Fruit fly (Drosophila melanogaster) whole organism, embryonic: ENCODE results near the gene spas.

Source experiments
- Atf-2 ChIP-seq: fragments of 200-800 bp; sonication (Bioruptor generic); optimal IDR thresholded peaks from 2 replicates; lab custom pipeline; 2016; ENCODE audit warnings: missing biosample characterization, missing genetic modification characterization
- Awh ChIP-seq: fragments of 200-800 bp; sonication (Bioruptor generic); IDR thresholded peaks from 2 replicates; pipeline ENCODE4, ENCODE4 v1.3.6; 2022; ENCODE audit warnings: missing biosample characterization, missing genetic modification characterization
- C15 ChIP-seq: fragments of 200-800 bp; sonication (Bioruptor generic); IDR thresholded peaks from 3 replicates; pipeline ENCODE4 v1.3.6; 2022; ENCODE audit warnings: missing biosample characterization, missing genetic modification characterization
- CG10321 ChIP-seq: fragments of 200-800 bp; sonication (Bioruptor generic); IDR thresholded peaks from 2 replicates; pipeline ENCODE4 v1.3.6; 2022; ENCODE audit warnings: missing biosample characterization, missing genetic modification characterization
- CG10979 ChIP-seq: fragments of 200-800 bp; sonication (Bioruptor generic); optimal IDR thresholded peaks from 2 replicates; lab custom pipeline; 2018; ENCODE audit warnings: missing biosample characterization, mild to moderate bottlenecking, missing genetic modification characterization, moderate library complexity
- CG11695 ChIP-seq: fragments of 200-800 bp; sonication (Bioruptor generic); IDR thresholded peaks from 3 replicates; pipeline ENCODE4 v1.3.6; 2022; ENCODE audit warnings: missing biosample characterization, missing genetic modification characterization
- CG13424 ChIP-seq: fragments of 200-800 bp; sonication (Bioruptor generic); optimal IDR thresholded peaks from 2 replicates; lab custom pipeline; 2019; ENCODE audit warnings: missing biosample characterization, mild to moderate bottlenecking, missing genetic modification characterization, moderate library complexity
- CG13624 ChIP-seq: fragments of 200-800 bp; sonication (Bioruptor generic); optimal IDR thresholded peaks from 2 replicates; lab custom pipeline; 2016; ENCODE audit warnings: missing biosample characterization, missing genetic modification characterization
- CG13894 ChIP-seq: fragments of 200-800 bp; sonication (Bioruptor generic); optimal IDR thresholded peaks from 3 replicates; lab custom pipeline; 2018; ENCODE audit warnings: missing biosample characterization, mild to moderate bottlenecking, missing genetic modification characterization, moderate library complexity
- CG15479 ChIP-seq: fragments of 200-800 bp; sonication (Bioruptor generic); optimal IDR thresholded peaks from 3 replicates; lab custom pipeline; 2019; ENCODE audit warnings: missing biosample characterization, mild to moderate bottlenecking, missing genetic modification characterization, moderate library complexity
- CG15601 ChIP-seq: fragments of 200-800 bp; sonication (Bioruptor generic); optimal IDR thresholded peaks from 3 replicates; lab custom pipeline; 2019; ENCODE audit warnings: missing biosample characterization, mild to moderate bottlenecking, missing genetic modification characterization, moderate library complexity
- CG17328 ChIP-seq: fragments of 200-800 bp; sonication (Bioruptor generic); IDR thresholded peaks from 2 replicates; pipeline ENCODE4 v1.3.6; 2022; ENCODE audit warnings: missing biosample characterization, missing genetic modification characterization
- CG18764 ChIP-seq: fragments of 200-800 bp; sonication (Bioruptor generic); optimal IDR thresholded peaks from 3 replicates; lab custom pipeline; 2016; ENCODE audit warnings: missing biosample characterization, missing genetic modification characterization
- CG2712 ChIP-seq: fragments of 200-800 bp; optimal IDR thresholded peaks from 3 replicates; lab custom pipeline; 2019; ENCODE audit warnings: missing biosample characterization, mild to moderate bottlenecking, missing genetic modification characterization, moderate library complexity
- CG31441 ChIP-seq: fragments of 200-800 bp; sonication (Bioruptor generic); IDR thresholded peaks from 2 replicates; pipeline ENCODE4 v1.3.6; 2022; ENCODE audit warnings: missing biosample characterization, missing genetic modification characterization
- CG4617 ChIP-seq: fragments of 200-800 bp; sonication (Bioruptor generic); optimal IDR thresholded peaks from 3 replicates; lab custom pipeline; 2016; ENCODE audit warnings: missing biosample characterization, missing genetic modification characterization, borderline replicate concordance
- CG6272 ChIP-seq: fragments of 200-800 bp; sonication (Bioruptor generic); IDR thresholded peaks from 2 replicates; pipeline ENCODE4 v1.3.6; 2022; ENCODE audit warnings: missing biosample characterization, missing genetic modification characterization
- Camta ChIP-seq: fragments of 200-800 bp; sonication (Bioruptor generic); optimal IDR thresholded peaks from 2 replicates; lab custom pipeline; 2016; ENCODE audit warnings: missing biosample characterization, missing genetic modification characterization
- D19B ChIP-seq: fragments of 200-800 bp; sonication (Bioruptor generic); optimal IDR thresholded peaks from 2 replicates; lab custom pipeline; 2017; ENCODE audit warnings: missing biosample characterization, mild to moderate bottlenecking, missing genetic modification characterization
- Dek ChIP-seq: fragments of 200-800 bp; sonication (Bioruptor generic); optimal IDR thresholded peaks from 3 replicates; lab custom pipeline; 2019; ENCODE audit warnings: missing biosample characterization, mild to moderate bottlenecking, missing genetic modification characterization, moderate library complexity
- E2f2 ChIP-seq: fragments of 200-800 bp; sonication (Bioruptor generic); IDR thresholded peaks from 2 replicates; pipeline ENCODE4 v1.3.6; 2022; ENCODE audit warnings: missing biosample characterization, missing genetic modification characterization
- Ets97D ChIP-seq: fragments of 200-800 bp; sonication (Bioruptor generic); optimal IDR thresholded peaks from 3 replicates; lab custom pipeline; 2016; ENCODE audit warnings: missing biosample characterization, missing genetic modification characterization
- Gsc ChIP-seq: fragments of 200-800 bp; sonication (Bioruptor generic); IDR thresholded peaks from 2 replicates; pipeline ENCODE4 v1.3.6; 2022; ENCODE audit warnings: missing biosample characterization, missing genetic modification characterization
- HLH4C ChIP-seq: fragments of 200-800 bp; sonication (Bioruptor generic); IDR thresholded peaks from 3 replicates; pipeline ENCODE4 v1.3.6; 2022; ENCODE audit warnings: missing biosample characterization, missing genetic modification characterization; ENCODE audit not compliant: partially characterized antibody
- HLH54F ChIP-seq: fragments of 200-800 bp; sonication (Bioruptor generic); optimal IDR thresholded peaks from 3 replicates; lab custom pipeline; 2016; ENCODE audit warnings: missing biosample characterization, missing genetic modification characterization
- Hr78 ChIP-seq, 2 experiments: fragments of 200-800 bp in 1 of 2; fragments of >200 bp in 1 of 2; sonication (Bioruptor generic) in 1 of 2; optimal IDR thresholded peaks; 2 replicates each; lab custom pipeline; 2017 to 2019; ENCODE audit warnings: missing biosample characterization in 2 of 2, missing genetic modification characterization in 2 of 2, mild to moderate bottlenecking in 1 of 2, moderate library complexity in 1 of 2
- NC2β ChIP-seq: fragments of 200-800 bp; sonication (Bioruptor generic); optimal IDR thresholded peaks from 2 replicates; lab custom pipeline; 2016; ENCODE audit warnings: missing biosample characterization, missing genetic modification characterization
- Sry-β ChIP-seq: fragments of 200-800 bp; sonication (Bioruptor generic); optimal IDR thresholded peaks from 2 replicates; lab custom pipeline; 2018; ENCODE audit warnings: missing biosample characterization, mild to moderate bottlenecking, missing genetic modification characterization, moderate library complexity
- Taf1 ChIP-seq: fragments of 200-800 bp; sonication (Bioruptor generic); IDR thresholded peaks from 2 replicates; pipeline ENCODE4 v1.3.6; 2022; ENCODE audit warnings: missing biosample characterization, missing genetic modification characterization
- YL-1 ChIP-seq: fragments of 200-800 bp; sonication (Bioruptor generic); optimal IDR thresholded peaks from 3 replicates; lab custom pipeline; 2017; ENCODE audit warnings: missing biosample characterization, mild to moderate bottlenecking, missing genetic modification characterization
- ara ChIP-seq: fragments of 200-800 bp; sonication (Bioruptor generic); IDR thresholded peaks from 2 replicates; pipeline ENCODE4 v1.3.6; 2022; ENCODE audit warnings: missing biosample characterization, missing genetic modification characterization
- bab2 ChIP-seq: fragments of 200-800 bp; sonication (Bioruptor generic); optimal IDR thresholded peaks from 2 replicates; lab custom pipeline; 2016; ENCODE audit warnings: missing biosample characterization, missing genetic modification characterization
- bbx ChIP-seq: fragments of 200-800 bp; sonication (Bioruptor generic); IDR thresholded peaks from 2 replicates; pipeline ENCODE4 v1.3.6; 2022; ENCODE audit warnings: missing biosample characterization, missing genetic modification characterization; ENCODE audit not compliant: partially characterized antibody
- bigmax ChIP-seq: fragments of 200-800 bp; sonication (Bioruptor generic); optimal IDR thresholded peaks from 2 replicates; lab custom pipeline; 2018; ENCODE audit warnings: missing biosample characterization, mild to moderate bottlenecking, missing genetic modification characterization
- crol ChIP-seq: fragments of 200-800 bp; sonication (Bioruptor generic); IDR thresholded peaks from 2 replicates; pipeline ENCODE4 v1.3.6; 2022; ENCODE audit warnings: missing biosample characterization, missing genetic modification characterization
- en ChIP-seq: fragments of 200-800 bp; sonication (Bioruptor generic); optimal IDR thresholded peaks from 2 replicates; lab custom pipeline; 2016; ENCODE audit warnings: missing biosample characterization, missing genetic modification characterization
- gcm ChIP-seq: fragments of 200-800 bp; sonication (Bioruptor generic); optimal IDR thresholded peaks from 2 replicates; lab custom pipeline; 2019; ENCODE audit warnings: missing biosample characterization, mild to moderate bottlenecking, missing genetic modification characterization, moderate library complexity
- inv ChIP-seq: fragments of 200-800 bp; sonication (Bioruptor generic); IDR thresholded peaks from 2 replicates; pipeline ENCODE4 v1.3.6; 2022; ENCODE audit warnings: missing biosample characterization, missing genetic modification characterization; ENCODE audit not compliant: partially characterized antibody
- jigr1 ChIP-seq: fragments of 200-800 bp; sonication (Bioruptor generic); IDR thresholded peaks from 3 replicates; pipeline ENCODE4 v1.3.6; 2022; ENCODE audit warnings: missing biosample characterization, missing genetic modification characterization
- knrl ChIP-seq: fragments of 200-800 bp; sonication (Bioruptor generic); IDR thresholded peaks from 3 replicates; pipeline ENCODE4 v1.3.6; 2022; ENCODE audit warnings: missing biosample characterization, missing genetic modification characterization; ENCODE audit not compliant: partially characterized antibody
- oc ChIP-seq: fragments of 200-800 bp; sonication (Bioruptor generic); optimal IDR thresholded peaks from 2 replicates; lab custom pipeline; 2018; ENCODE audit warnings: missing biosample characterization, mild to moderate bottlenecking, missing genetic modification characterization, moderate library complexity
- pan ChIP-seq, 4 experiments: fragments of >200 bp in 3 of 4; fragments of 200-800 bp in 1 of 4; sonication (Bioruptor generic) in 1 of 4; optimal IDR thresholded peaks in 3 of 4; IDR thresholded peaks in 1 of 4; 2 replicates each; pipeline versions ENCODE4 v1.3.6 to Lab custom; 2017 to 2022; ENCODE audit warnings: missing biosample characterization in 2 of 4, missing genetic modification characterization in 2 of 4, mixed read lengths in 1 of 4
- peb ChIP-seq: fragments of 200-800 bp; sonication (Bioruptor generic); IDR thresholded peaks from 2 replicates; pipeline ENCODE4 v1.3.6; 2022; ENCODE audit warnings: missing biosample characterization, missing genetic modification characterization
- prd ChIP-seq, 3 experiments: fragments of >200 bp in 2 of 3; fragments of 200-800 bp in 1 of 3; sonication (Bioruptor generic) in 1 of 3; optimal IDR thresholded peaks in 2 of 3; IDR thresholded peaks in 1 of 3; 2 replicates in 2 of 3; 3 replicates in 1 of 3; pipeline versions ENCODE4 v1.3.6 to Lab custom; 2017 to 2022; ENCODE audit warnings: missing biosample characterization in 1 of 3, missing genetic modification characterization in 1 of 3
- pum ChIP-seq: fragments of 200-800 bp; sonication (Bioruptor generic); optimal IDR thresholded peaks from 2 replicates; lab custom pipeline; 2016; ENCODE audit warnings: missing biosample characterization, missing genetic modification characterization
- row ChIP-seq: fragments of 200-800 bp; sonication (Bioruptor generic); IDR thresholded peaks from 3 replicates; pipeline ENCODE4 v1.3.6; 2022; ENCODE audit warnings: missing biosample characterization, missing genetic modification characterization
- vfl ChIP-seq: fragments of 200-800 bp; sonication (Bioruptor generic); optimal IDR thresholded peaks from 2 replicates; lab custom pipeline; 2016; ENCODE audit warnings: missing biosample characterization, missing genetic modification characterization

The spas gene

dm6 chr3R:24037538-24038265 is at the start of gene spas (continued):
- TF ChIP-seq HLH4C (GFP tag; lab: Robert Waterston, UW), result peak; percentile 87
- TF ChIP-seq gcm, result peak; percentile 29
- 0 out of 2 replicates have a peak, but pooled peaks have one; percentile 25 for TF ChIP-seq Awh (GFP tag; lab: Robert Waterston, UW)
- TF ChIP-seq CG11695 (GFP tag; lab: Robert Waterston, UW), result 0 out of 3 replicates have a peak, but pooled peaks have one; percentile 18
- no peak; the same call in 1 of the 2 replicates for TF ChIP-seq crol
- TF ChIP-seq Gsc (GFP tag; lab: Robert Waterston, UW), result peak; percentile 49; the same call in 1 of the 2 replicates
- TF ChIP-seq Camta (GFP tag; lab: Kevin White, UChicago), result peak; percentile 16
- TF ChIP-seq Sry-β (GFP tag; lab: Kevin White, UChicago), result peak; percentile 96
- TF ChIP-seq CG2712 (tag; lab: Kevin White, UChicago), result peak; percentile 69
- peak; percentile 79 for TF ChIP-seq CG17328 (GFP tag; lab: Robert Waterston, UW)
- no peak for TF ChIP-seq prd (optimal IDR thresholded peaks at IDR 0.05; lab: Kevin White, UChicago)
- peak; percentile 91 for TF ChIP-seq prd (GFP tag; IDR thresholded peaks at IDR 0.05; lab: Robert Waterston, UW)
- TF ChIP-seq Atf-2 (GFP tag; lab: Kevin White, UChicago), result peak; percentile 59
- TF ChIP-seq CG10321 (GFP tag; lab: Robert Waterston, UW), result no peak
- peak; percentile 58 for TF ChIP-seq Ets97D
- peak; percentile 91 for TF ChIP-seq bbx
- peak; percentile 93 for TF ChIP-seq row
- peak; percentile 29 for TF ChIP-seq bigmax (GFP tag; lab: Kevin White, UChicago)
- no peak for TF ChIP-seq NC2β (GFP tag; lab: Kevin White, UChicago)
- peak; percentile 26 for TF ChIP-seq oc (tag; lab: Kevin White, UChicago)
- peak; percentile 75 for TF ChIP-seq bab2 (GFP tag; lab: Kevin White, UChicago)
- TF ChIP-seq Hr78 (GFP tag; optimal IDR thresholded peaks at IDR 0.05; lab: Kevin White, UChicago), result no peak
- peak; percentile 68 for TF ChIP-seq CG13424
- TF ChIP-seq vfl (GFP tag; lab: Kevin White, UChicago), result peak; percentile 45
- TF ChIP-seq jigr1 (GFP tag; lab: Robert Waterston, UW), result no peak; the same call in 2 of the 3 replicates
- peak; percentile 61 for TF ChIP-seq E2f2 (GFP tag; lab: Robert Waterston, UW)
- TF ChIP-seq CG31441 (GFP tag; lab: Robert Waterston, UW), result no peak; the same call in 1 of the 2 replicates
- peak; percentile 62 for TF ChIP-seq ara (GFP tag; lab: Robert Waterston, UW)
- peak; percentile 46 for TF ChIP-seq CG10979 (tag; lab: Kevin White, UChicago)
- peak; percentile 53 for TF ChIP-seq CG13894 (tag; lab: Kevin White, UChicago)
- TF ChIP-seq Dek (tag; lab: Kevin White, UChicago), result peak; percentile 40
- TF ChIP-seq CG15601, result peak; percentile 29
- TF ChIP-seq knrl, result peak; percentile 97
- TF ChIP-seq D19B (GFP tag; lab: Kevin White, UChicago), result peak; percentile 7
- TF ChIP-seq peb, result peak; percentile 63
- TF ChIP-seq pum (GFP tag; lab: Kevin White, UChicago), result peak; percentile 80
- TF ChIP-seq CG18764 (GFP tag; lab: Kevin White, UChicago), result peak; percentile 64
- TF ChIP-seq C15 (GFP tag; lab: Robert Waterston, UW), result 0 out of 3 replicates have a peak, but pooled peaks have one; percentile 37
- TF ChIP-seq CG4617 (GFP tag; lab: Kevin White, UChicago), result peak; percentile 81
- TF ChIP-seq Taf1, result peak; percentile 44; the same call in 1 of the 2 replicates
- TF ChIP-seq HLH54F (GFP tag; lab: Kevin White, UChicago), result peak; percentile 83
- TF ChIP-seq inv (GFP tag; lab: Robert Waterston, UW), result peak; percentile 95
- TF ChIP-seq YL-1 (GFP tag; lab: Kevin White, UChicago), result peak; percentile 65
- TF ChIP-seq pan (optimal IDR thresholded peaks at IDR 0.05; lab: Kevin White, UChicago), result no peak
- peak in 1 of 2 experiments; percentile 67 for TF ChIP-seq pan (GFP tag; optimal IDR thresholded peaks at IDR 0.05 in 1 of 2, IDR thresholded peaks at IDR 0.05 in 1 of 2)
- peak; percentile 87 for TF ChIP-seq CG6272 (GFP tag; lab: Robert Waterston, UW)
- TF ChIP-seq CG13624 (GFP tag; lab: Kevin White, UChicago), result peak; percentile 69
- no peak for TF ChIP-seq en (GFP tag; lab: Kevin White, UChicago)
- no peak for TF ChIP-seq CG15479 (GFP tag; lab: Kevin White, UChicago)
